Worm (Caenorhabditis elegans) whole organism, late embryonic: ENCODE results near the gene miz-1.

Experiments
- C08G9.2 ChIP-seq: sonication (generic microtip); optimal IDR thresholded peaks from 2 replicates; lab custom pipeline; 2016; ENCODE audit warnings: mild to moderate bottlenecking, missing genetic modification characterization, moderate library complexity, missing compliant biosample characterization
- C38D4.7 ChIP-seq: fragments of 200-800 bp; sonication (Bioruptor generic); optimal IDR thresholded peaks from 2 replicates; lab custom pipeline; 2018; ENCODE audit warnings: mild to moderate bottlenecking, missing genetic modification characterization, moderate library complexity, missing compliant biosample characterization
- F13H6.1 ChIP-seq: sonication (generic microtip); optimal IDR thresholded peaks from 2 replicates; lab custom pipeline; 2016; ENCODE audit warnings: missing genetic modification characterization, missing compliant biosample characterization
- K02D7.2 ChIP-seq: sonication (generic microtip); optimal IDR thresholded peaks from 2 replicates; lab custom pipeline; 2017; ENCODE audit warnings: mild to moderate bottlenecking, missing genetic modification characterization, missing compliant biosample characterization
- K09A11.1 ChIP-seq: sonication (generic microtip); optimal IDR thresholded peaks from 2 replicates; lab custom pipeline; 2017; ENCODE audit warnings: antibody characterized with exemption, mild to moderate bottlenecking, missing genetic modification characterization, missing compliant biosample characterization; ENCODE audit not compliant: insufficient read depth
- ahr-1 ChIP-seq: sonication (generic microtip); optimal IDR thresholded peaks from 2 replicates; lab custom pipeline; 2016; ENCODE audit warnings: missing genetic modification characterization, missing compliant biosample characterization
- ceh-14 ChIP-seq: sonication (generic microtip); optimal IDR thresholded peaks from 2 replicates; lab custom pipeline; 2016; ENCODE audit warnings: missing genotype, missing genetic modification characterization, missing compliant biosample characterization
- ceh-19 ChIP-seq: fragments of 200-800 bp; sonication (Bioruptor generic); optimal IDR thresholded peaks from 2 replicates; lab custom pipeline; 2018; ENCODE audit warnings: mild to moderate bottlenecking, missing genetic modification characterization, missing compliant biosample characterization
- ceh-22 ChIP-seq: sonication (generic microtip); optimal IDR thresholded peaks from 2 replicates; lab custom pipeline; 2017; ENCODE audit warnings: missing biosample characterization, missing genetic modification characterization
- ceh-24 ChIP-seq: sonication (generic microtip); optimal IDR thresholded peaks from 2 replicates; lab custom pipeline; 2016; ENCODE audit warnings: mild to moderate bottlenecking, missing genetic modification characterization, missing compliant biosample characterization
- ceh-30 ChIP-seq: fragments of 150-350 bp; optimal IDR thresholded peaks from 2 replicates; lab custom pipeline; 2014; ENCODE audit warnings: missing biosample characterization, missing genetic modification characterization
- ceh-45 ChIP-seq: fragments of 200-800 bp; sonication (Bioruptor generic); IDR thresholded peaks from 2 replicates; pipeline ENCODE4 v1.3.6; 2022; ENCODE audit warnings: missing genetic modification reagents, missing genetic modification characterization, missing compliant biosample characterization
- ceh-48 ChIP-seq: sonication (generic microtip); optimal IDR thresholded peaks from 2 replicates; lab custom pipeline; 2016; ENCODE audit warnings: missing genetic modification characterization, inconsistent platforms, missing compliant biosample characterization
- ceh-6 ChIP-seq: fragments of 200-800 bp; sonication (Bioruptor generic); optimal IDR thresholded peaks from 2 replicates; lab custom pipeline; 2018; ENCODE audit warnings: mild to moderate bottlenecking, missing genetic modification characterization, missing compliant biosample characterization
- ceh-9 ChIP-seq: sonication (generic microtip); optimal IDR thresholded peaks from 2 replicates; lab custom pipeline; 2016; ENCODE audit warnings: mild to moderate bottlenecking, missing genetic modification characterization, inconsistent platforms, missing compliant biosample characterization
- che-1 ChIP-seq: sonication (generic microtip); optimal IDR thresholded peaks from 2 replicates; lab custom pipeline; 2016; ENCODE audit warnings: mild to moderate bottlenecking, missing genetic modification characterization, missing compliant biosample characterization
- dmd-4 ChIP-seq: sonication (generic microtip); optimal IDR thresholded peaks from 2 replicates; lab custom pipeline; 2016; ENCODE audit warnings: borderline replicate concordance, missing genetic modification characterization, missing compliant biosample characterization
- dve-1 ChIP-seq: sonication (generic microtip); optimal IDR thresholded peaks from 2 replicates; lab custom pipeline; 2017; ENCODE audit warnings: antibody characterized with exemption, mild to moderate bottlenecking, missing genetic modification characterization, missing compliant biosample characterization
- elt-2 ChIP-seq: sonication (generic microtip); optimal IDR thresholded peaks from 2 replicates; lab custom pipeline; 2016; ENCODE audit warnings: missing genetic modification reagents, missing genetic modification characterization, missing compliant biosample characterization
- eyg-1 ChIP-seq: sonication (generic microtip); optimal IDR thresholded peaks from 2 replicates; lab custom pipeline; 2016; ENCODE audit warnings: missing genotype, missing genetic modification characterization, missing compliant biosample characterization
- fax-1 ChIP-seq: sonication (generic microtip); optimal IDR thresholded peaks from 2 replicates; lab custom pipeline; 2016; ENCODE audit warnings: missing genotype, missing genetic modification characterization, missing compliant biosample characterization
- gmeb-2 ChIP-seq: sonication (generic microtip); optimal IDR thresholded peaks from 2 replicates; lab custom pipeline; 2016; ENCODE audit warnings: missing genetic modification characterization, inconsistent platforms, missing compliant biosample characterization
- hlh-15 ChIP-seq: sonication (generic microtip); optimal IDR thresholded peaks from 2 replicates; lab custom pipeline; 2016; ENCODE audit warnings: missing genetic modification characterization, missing compliant biosample characterization
- hlh-30 ChIP-seq: sonication (generic microtip); optimal IDR thresholded peaks from 2 replicates; lab custom pipeline; 2017; ENCODE audit warnings: antibody characterized with exemption, missing genetic modification characterization, missing compliant biosample characterization; ENCODE audit not compliant: insufficient read depth
- hlh-8 ChIP-seq: sonication (generic microtip); optimal IDR thresholded peaks from 2 replicates; lab custom pipeline; 2016; ENCODE audit warnings: missing genotype, missing genetic modification characterization, missing compliant biosample characterization
- lim-6 ChIP-seq: sonication (generic microtip); optimal IDR thresholded peaks from 2 replicates; lab custom pipeline; 2016; ENCODE audit warnings: missing genetic modification characterization, missing compliant biosample characterization
- mec-3 ChIP-seq: sonication (generic microtip); optimal IDR thresholded peaks from 2 replicates; lab custom pipeline; 2016; ENCODE audit warnings: borderline replicate concordance, missing genetic modification characterization, missing compliant biosample characterization
- npax-4 ChIP-seq: sonication (generic microtip); optimal IDR thresholded peaks from 2 replicates; lab custom pipeline; 2016; ENCODE audit warnings: missing genetic modification characterization, missing compliant biosample characterization
- odd-2 ChIP-seq: sonication (generic microtip); optimal IDR thresholded peaks from 2 replicates; lab custom pipeline; 2017; ENCODE audit warnings: antibody characterized with exemption, mild to moderate bottlenecking, missing genetic modification characterization, missing compliant biosample characterization
- pax-1 ChIP-seq: fragments of 150-350 bp; optimal IDR thresholded peaks from 2 replicates; lab custom pipeline; 2014; ENCODE audit warnings: missing biosample characterization, missing genetic modification characterization
- pha-2 ChIP-seq: sonication (generic microtip); optimal IDR thresholded peaks from 2 replicates; lab custom pipeline; 2017; ENCODE audit warnings: mild to moderate bottlenecking, missing genetic modification characterization, missing compliant biosample characterization
- pqm-1 ChIP-seq: sonication (generic microtip); optimal IDR thresholded peaks from 2 replicates; lab custom pipeline; 2016; ENCODE audit warnings: missing genetic modification characterization, missing compliant biosample characterization
- pros-1 ChIP-seq: fragments of 150-350 bp; optimal IDR thresholded peaks from 2 replicates; lab custom pipeline; 2014; ENCODE audit warnings: missing biosample characterization, missing genetic modification reagents, missing genetic modification characterization
- ref-2 ChIP-seq: sonication (generic microtip); optimal IDR thresholded peaks from 2 replicates; lab custom pipeline; 2016; ENCODE audit warnings: missing genetic modification characterization, missing compliant biosample characterization
- sdc-2 ChIP-seq: sonication (generic microtip); optimal IDR thresholded peaks from 2 replicates; lab custom pipeline; 2016; ENCODE audit warnings: missing genotype, missing genetic modification characterization, missing compliant biosample characterization
- sox-2 ChIP-seq: fragments of 200-800 bp; sonication (Bioruptor generic); IDR thresholded peaks from 2 replicates; pipeline ENCODE4 v1.3.6; 2022; ENCODE audit warnings: missing genetic modification reagents, missing genetic modification characterization, missing compliant biosample characterization
- sox-4 ChIP-seq: sonication (generic microtip); optimal IDR thresholded peaks from 2 replicates; lab custom pipeline; 2017; ENCODE audit warnings: mild to moderate bottlenecking, missing genetic modification characterization, inconsistent platforms, missing compliant biosample characterization
- tbx-2 ChIP-seq: sonication (generic microtip); optimal IDR thresholded peaks from 2 replicates; lab custom pipeline; 2016; ENCODE audit warnings: missing genetic modification characterization, missing compliant biosample characterization
- tbx-7 ChIP-seq: sonication (generic microtip); optimal IDR thresholded peaks from 2 replicates; lab custom pipeline; 2016; ENCODE audit warnings: missing genotype, missing genetic modification characterization, missing compliant biosample characterization
- ttx-3 ChIP-seq: sonication (generic microtip); optimal IDR thresholded peaks from 2 replicates; lab custom pipeline; 2016; ENCODE audit warnings: missing genetic modification reagents, missing genetic modification characterization, missing compliant biosample characterization
- unc-3 ChIP-seq, 2 experiments: fragments of 200-800 bp in 1 of 2; sonication (Bioruptor generic) in 1 of 2; sonication (generic microtip) in 1 of 2; conservative IDR thresholded peaks in 1 of 2; optimal IDR thresholded peaks in 1 of 2; 2 replicates each; pipeline versions ENCODE4 v1.3.6 to Lab custom; 2016 to 2022; ENCODE audit warnings: missing compliant biosample characterization in 2 of 2, missing genetic modification characterization in 2 of 2, missing genetic modification reagents in 1 of 2
- unc-42 ChIP-seq: sonication (generic microtip); optimal IDR thresholded peaks from 2 replicates; lab custom pipeline; 2016; ENCODE audit warnings: missing genotype, missing genetic modification characterization, missing compliant biosample characterization
- ztf-16 ChIP-seq: sonication (generic microtip); optimal IDR thresholded peaks from 2 replicates; lab custom pipeline; 2017; ENCODE audit warnings: missing genetic modification characterization, missing compliant biosample characterization

Gene miz-1

ce11 chrIV:10771296-10771695, 40.9 kb upstream of the miz-1 start:
- no peak for TF ChIP-seq ceh-45 (GFP tag; lab: Robert Waterston, UW)
- no peak for TF ChIP-seq ceh-48
- TF ChIP-seq, all 69 proteins: peak for 0

ce11 chrIV:10773811-10774210, 38.4 kb upstream of the miz-1 start, which contains the start of gene inpp-1:
inpp-1 (minus strand) TSS chrIV:10773911.
- TF ChIP-seq che-1 (tag; lab: Kevin White, UChicago) = no peak
- TF ChIP-seq elt-2 (tag; lab: Kevin White, UChicago) = no peak
- no peak for TF ChIP-seq mec-3
- no peak for TF ChIP-seq ttx-3 (tag; lab: Kevin White, UChicago)
- TF ChIP-seq ceh-30 = no peak
- no peak for TF ChIP-seq dmd-4 (tag; lab: Kevin White, UChicago)
- no peak for TF ChIP-seq hlh-15 (tag; lab: Kevin White, UChicago)
- TF ChIP-seq pha-2 = no peak
- TF ChIP-seq gmeb-2 (tag; lab: Kevin White, UChicago) = no peak
- no peak for TF ChIP-seq eyg-1 (tag; lab: Kevin White, UChicago)
- TF ChIP-seq sox-2 = no peak
- no peak for TF ChIP-seq pros-1
- TF ChIP-seq K02D7.2 = no peak
- TF ChIP-seq sox-4 = no peak
- TF ChIP-seq C08G9.2 (tag; lab: Kevin White, UChicago) = no peak
- TF ChIP-seq sdc-2 = no peak
- no peak for TF ChIP-seq pax-1
- TF ChIP-seq pqm-1 = no peak
- no peak for TF ChIP-seq dve-1

ce11 chrIV:10777076-10777475, 35.1 kb upstream of the miz-1 start:
- TF ChIP-seq gmeb-2 (tag; lab: Kevin White, UChicago) = no peak
- no peak for TF ChIP-seq ceh-22 (tag; lab: Kevin White, UChicago)
- no peak for TF ChIP-seq C38D4.7
- no peak for TF ChIP-seq ztf-16 (tag; lab: Kevin White, UChicago)
- no peak for TF ChIP-seq pros-1
- TF ChIP-seq dve-1 = no peak
- TF ChIP-seq ceh-48 = no peak
- TF ChIP-seq lim-6 (tag; lab: Kevin White, UChicago) = no peak
- no peak for TF ChIP-seq hlh-30
- TF ChIP-seq F13H6.1 = no peak
- no peak for TF ChIP-seq hlh-8
- TF ChIP-seq ceh-9 = no peak
- TF ChIP-seq npax-4 (tag; lab: Kevin White, UChicago) = no peak

- TF ChIP-seq sdc-2 = no peak
- no peak for TF ChIP-seq ceh-14
- no peak for TF ChIP-seq unc-3 (GFP tag; conservative IDR thresholded peaks at IDR 0.05; lab: Robert Waterston, UW)
- TF ChIP-seq unc-3 (tag; optimal IDR thresholded peaks at IDR 0.05; lab: Kevin White, UChicago) = no peak
- no peak for TF ChIP-seq ahr-1 (tag; lab: Kevin White, UChicago)
- TF ChIP-seq ceh-19 (GFP tag; lab: Kevin White, UChicago) = no peak
- peak; percentile 89 for TF ChIP-seq elt-2 (tag; lab: Kevin White, UChicago)
- TF ChIP-seq K09A11.1 = no peak
These were observed 34.6 kb upstream of the miz-1 start for ce11 chrIV:10777600-10777999.

ce11 chrIV:10778582-10778981, 33.6 kb upstream of the miz-1 start:
- no peak for TF ChIP-seq unc-42
- TF ChIP-seq npax-4 (tag; lab: Kevin White, UChicago) = no peak
- no peak for TF ChIP-seq elt-2 (tag; lab: Kevin White, UChicago)
- no peak for TF ChIP-seq ceh-6 (GFP tag; lab: Kevin White, UChicago)
- TF ChIP-seq dve-1 = no peak
- TF ChIP-seq ceh-19 (GFP tag; lab: Kevin White, UChicago) = no peak
- TF ChIP-seq hlh-15 (tag; lab: Kevin White, UChicago) = no peak
- no peak for TF ChIP-seq fax-1 (tag; lab: Kevin White, UChicago)
- TF ChIP-seq odd-2 (tag; lab: Kevin White, UChicago) = no peak
- TF ChIP-seq ref-2 (tag; lab: Kevin White, UChicago) = no peak
- no peak for TF ChIP-seq ceh-30
- no peak for TF ChIP-seq ceh-24
- TF ChIP-seq tbx-2 = no peak
- TF ChIP-seq tbx-7 = no peak
- no peak for TF ChIP-seq pha-2
- no peak for TF ChIP-seq sox-2
- TF ChIP-seq, all 69 proteins: peak for 0
